Worm (Caenorhabditis elegans) whole organism, late embryonic: ENCODE results near the gene usp-33.

Experiments
- C38D4.7 ChIP-seq: fragments of 200-800 bp; sonication (Bioruptor generic); optimal IDR thresholded peaks from 2 replicates; lab custom pipeline; 2018; ENCODE audit warnings: mild to moderate bottlenecking, missing genetic modification characterization, moderate library complexity, missing compliant biosample characterization
- F13H6.1 ChIP-seq: sonication (generic microtip); optimal IDR thresholded peaks from 2 replicates; lab custom pipeline; 2016; ENCODE audit warnings: missing genetic modification characterization, missing compliant biosample characterization
- K09A11.1 ChIP-seq: sonication (generic microtip); optimal IDR thresholded peaks from 2 replicates; lab custom pipeline; 2017; ENCODE audit warnings: antibody characterized with exemption, mild to moderate bottlenecking, missing genetic modification characterization, missing compliant biosample characterization; ENCODE audit not compliant: insufficient read depth
- T23F11.4 ChIP-seq: fragments of 200-800 bp; sonication (Bioruptor generic); optimal IDR thresholded peaks from 2 replicates; lab custom pipeline; 2018; ENCODE audit warnings: mild to moderate bottlenecking, missing genetic modification characterization, missing compliant biosample characterization
- Y22D7AL.16 ChIP-seq: sonication (generic microtip); optimal IDR thresholded peaks from 2 replicates; lab custom pipeline; 2016; ENCODE audit warnings: missing genetic modification characterization, missing compliant biosample characterization
- ahr-1 ChIP-seq: sonication (generic microtip); optimal IDR thresholded peaks from 2 replicates; lab custom pipeline; 2016; ENCODE audit warnings: missing genetic modification characterization, missing compliant biosample characterization
- ceh-14 ChIP-seq: sonication (generic microtip); optimal IDR thresholded peaks from 2 replicates; lab custom pipeline; 2016; ENCODE audit warnings: missing genotype, missing genetic modification characterization, missing compliant biosample characterization
- ceh-18 ChIP-seq: sonication (generic microtip); optimal IDR thresholded peaks from 2 replicates; lab custom pipeline; 2016; ENCODE audit warnings: missing genetic modification characterization, missing compliant biosample characterization
- ceh-19 ChIP-seq: fragments of 200-800 bp; sonication (Bioruptor generic); optimal IDR thresholded peaks from 2 replicates; lab custom pipeline; 2018; ENCODE audit warnings: mild to moderate bottlenecking, missing genetic modification characterization, missing compliant biosample characterization
- ceh-2 ChIP-seq: sonication (generic microtip); optimal IDR thresholded peaks from 2 replicates; lab custom pipeline; 2016; ENCODE audit warnings: missing genotype, missing genetic modification characterization, missing compliant biosample characterization
- ceh-22 ChIP-seq: sonication (generic microtip); optimal IDR thresholded peaks from 2 replicates; lab custom pipeline; 2017; ENCODE audit warnings: missing biosample characterization, missing genetic modification characterization
- ceh-30 ChIP-seq: fragments of 150-350 bp; optimal IDR thresholded peaks from 2 replicates; lab custom pipeline; 2014; ENCODE audit warnings: missing biosample characterization, missing genetic modification characterization
- ceh-34 ChIP-seq: sonication (generic microtip); optimal IDR thresholded peaks from 2 replicates; lab custom pipeline; 2016; ENCODE audit warnings: mild to moderate bottlenecking, missing genetic modification characterization, missing compliant biosample characterization
- ceh-45 ChIP-seq: fragments of 200-800 bp; sonication (Bioruptor generic); IDR thresholded peaks from 2 replicates; pipeline ENCODE4 v1.3.6; 2022; ENCODE audit warnings: missing genetic modification reagents, missing genetic modification characterization, missing compliant biosample characterization
- ceh-48 ChIP-seq: sonication (generic microtip); optimal IDR thresholded peaks from 2 replicates; lab custom pipeline; 2016; ENCODE audit warnings: missing genetic modification characterization, inconsistent platforms, missing compliant biosample characterization
- ceh-6 ChIP-seq: fragments of 200-800 bp; sonication (Bioruptor generic); optimal IDR thresholded peaks from 2 replicates; lab custom pipeline; 2018; ENCODE audit warnings: mild to moderate bottlenecking, missing genetic modification characterization, missing compliant biosample characterization
- dmd-4 ChIP-seq: sonication (generic microtip); optimal IDR thresholded peaks from 2 replicates; lab custom pipeline; 2016; ENCODE audit warnings: borderline replicate concordance, missing genetic modification characterization, missing compliant biosample characterization
- dve-1 ChIP-seq: sonication (generic microtip); optimal IDR thresholded peaks from 2 replicates; lab custom pipeline; 2017; ENCODE audit warnings: antibody characterized with exemption, mild to moderate bottlenecking, missing genetic modification characterization, missing compliant biosample characterization
- fax-1 ChIP-seq: sonication (generic microtip); optimal IDR thresholded peaks from 2 replicates; lab custom pipeline; 2016; ENCODE audit warnings: missing genotype, missing genetic modification characterization, missing compliant biosample characterization
- fkh-10 ChIP-seq: fragments of 150-350 bp; optimal IDR thresholded peaks from 2 replicates; lab custom pipeline; 2014; ENCODE audit warnings: missing biosample characterization, missing genetic modification reagents, missing genetic modification characterization
- hlh-13 ChIP-seq: fragments of 200-800 bp; sonication (Bioruptor generic); optimal IDR thresholded peaks from 2 replicates; lab custom pipeline; 2018; ENCODE audit warnings: mild to moderate bottlenecking, missing genetic modification characterization, missing compliant biosample characterization
- hlh-15 ChIP-seq: sonication (generic microtip); optimal IDR thresholded peaks from 2 replicates; lab custom pipeline; 2016; ENCODE audit warnings: missing genetic modification characterization, missing compliant biosample characterization
- hlh-30 ChIP-seq: sonication (generic microtip); optimal IDR thresholded peaks from 2 replicates; lab custom pipeline; 2017; ENCODE audit warnings: antibody characterized with exemption, missing genetic modification characterization, missing compliant biosample characterization; ENCODE audit not compliant: insufficient read depth
- lim-6 ChIP-seq: sonication (generic microtip); optimal IDR thresholded peaks from 2 replicates; lab custom pipeline; 2016; ENCODE audit warnings: missing genetic modification characterization, missing compliant biosample characterization
- lin-11 ChIP-seq: fragments of 200-800 bp; sonication (Bioruptor generic); optimal IDR thresholded peaks from 2 replicates; lab custom pipeline; 2018; ENCODE audit warnings: mild to moderate bottlenecking, missing genetic modification characterization, missing compliant biosample characterization
- madf-2 ChIP-seq: sonication (generic microtip); optimal IDR thresholded peaks from 2 replicates; lab custom pipeline; 2017; ENCODE audit warnings: missing genetic modification characterization, missing compliant biosample characterization
- mec-3 ChIP-seq: sonication (generic microtip); optimal IDR thresholded peaks from 2 replicates; lab custom pipeline; 2016; ENCODE audit warnings: borderline replicate concordance, missing genetic modification characterization, missing compliant biosample characterization
- nfya-1 ChIP-seq: sonication (generic microtip); optimal IDR thresholded peaks from 2 replicates; lab custom pipeline; 2017; ENCODE audit warnings: missing genetic modification characterization, mild to moderate bottlenecking, missing compliant biosample characterization, antibody characterized with exemption, moderate library complexity
- nhr-11 ChIP-seq: fragments of 150-350 bp; optimal IDR thresholded peaks from 2 replicates; lab custom pipeline; 2014; ENCODE audit warnings: missing biosample characterization, missing genetic modification characterization
- nhr-232 ChIP-seq: sonication (generic microtip); optimal IDR thresholded peaks from 2 replicates; lab custom pipeline; 2016; ENCODE audit warnings: missing genetic modification characterization, missing compliant biosample characterization
- npax-4 ChIP-seq: sonication (generic microtip); optimal IDR thresholded peaks from 2 replicates; lab custom pipeline; 2016; ENCODE audit warnings: missing genetic modification characterization, missing compliant biosample characterization
- odd-2 ChIP-seq: sonication (generic microtip); optimal IDR thresholded peaks from 2 replicates; lab custom pipeline; 2017; ENCODE audit warnings: antibody characterized with exemption, mild to moderate bottlenecking, missing genetic modification characterization, missing compliant biosample characterization
- pat-9 ChIP-seq: fragments of 200-800 bp; sonication (Bioruptor generic); optimal IDR thresholded peaks from 2 replicates; lab custom pipeline; 2018; ENCODE audit warnings: mild to moderate bottlenecking, missing genetic modification characterization, moderate library complexity, missing compliant biosample characterization
- pha-2 ChIP-seq: sonication (generic microtip); optimal IDR thresholded peaks from 2 replicates; lab custom pipeline; 2017; ENCODE audit warnings: mild to moderate bottlenecking, missing genetic modification characterization, missing compliant biosample characterization
- pros-1 ChIP-seq: fragments of 150-350 bp; optimal IDR thresholded peaks from 2 replicates; lab custom pipeline; 2014; ENCODE audit warnings: missing biosample characterization, missing genetic modification reagents, missing genetic modification characterization
- rnt-1 ChIP-seq: sonication (generic microtip); optimal IDR thresholded peaks from 2 replicates; lab custom pipeline; 2016; ENCODE audit warnings: missing genetic modification characterization, missing compliant biosample characterization
- sox-2 ChIP-seq: fragments of 200-800 bp; sonication (Bioruptor generic); IDR thresholded peaks from 2 replicates; pipeline ENCODE4 v1.3.6; 2022; ENCODE audit warnings: missing genetic modification reagents, missing genetic modification characterization, missing compliant biosample characterization
- syd-9 ChIP-seq: sonication (generic microtip); optimal IDR thresholded peaks from 2 replicates; lab custom pipeline; 2016; ENCODE audit warnings: mild to moderate bottlenecking, missing genetic modification characterization, moderate library complexity, missing compliant biosample characterization
- tbx-2 ChIP-seq: sonication (generic microtip); optimal IDR thresholded peaks from 2 replicates; lab custom pipeline; 2016; ENCODE audit warnings: missing genetic modification characterization, missing compliant biosample characterization
- tbx-7 ChIP-seq: sonication (generic microtip); optimal IDR thresholded peaks from 2 replicates; lab custom pipeline; 2016; ENCODE audit warnings: missing genotype, missing genetic modification characterization, missing compliant biosample characterization
- ttx-3 ChIP-seq: sonication (generic microtip); optimal IDR thresholded peaks from 2 replicates; lab custom pipeline; 2016; ENCODE audit warnings: missing genetic modification reagents, missing genetic modification characterization, missing compliant biosample characterization
- unc-42 ChIP-seq: sonication (generic microtip); optimal IDR thresholded peaks from 2 replicates; lab custom pipeline; 2016; ENCODE audit warnings: missing genotype, missing genetic modification characterization, missing compliant biosample characterization
- unc-55 ChIP-seq: sonication (generic microtip); optimal IDR thresholded peaks from 2 replicates; lab custom pipeline; 2017; ENCODE audit warnings: missing biosample characterization, missing genetic modification reagents, missing genetic modification characterization
- unc-86 ChIP-seq: sonication (generic microtip); optimal IDR thresholded peaks from 2 replicates; lab custom pipeline; 2016; ENCODE audit warnings: missing genetic modification characterization, missing compliant biosample characterization
- zip-5 ChIP-seq: sonication (generic microtip); optimal IDR thresholded peaks from 2 replicates; lab custom pipeline; 2016; ENCODE audit warnings: missing genetic modification characterization, missing compliant biosample characterization

Gene usp-33

ce11 chrX:15617168-15617567 lies 26.0 kb downstream of the usp-33 start:
- TF ChIP-seq ceh-34 (tag; lab: Kevin White, UChicago): peak; percentile 67
- peak; percentile 29 for TF ChIP-seq unc-42 (tag; lab: Kevin White, UChicago)
- no peak for TF ChIP-seq hlh-30 (tag; lab: Kevin White, UChicago)
- no peak for TF ChIP-seq fax-1 (tag; lab: Kevin White, UChicago)

DNA sequence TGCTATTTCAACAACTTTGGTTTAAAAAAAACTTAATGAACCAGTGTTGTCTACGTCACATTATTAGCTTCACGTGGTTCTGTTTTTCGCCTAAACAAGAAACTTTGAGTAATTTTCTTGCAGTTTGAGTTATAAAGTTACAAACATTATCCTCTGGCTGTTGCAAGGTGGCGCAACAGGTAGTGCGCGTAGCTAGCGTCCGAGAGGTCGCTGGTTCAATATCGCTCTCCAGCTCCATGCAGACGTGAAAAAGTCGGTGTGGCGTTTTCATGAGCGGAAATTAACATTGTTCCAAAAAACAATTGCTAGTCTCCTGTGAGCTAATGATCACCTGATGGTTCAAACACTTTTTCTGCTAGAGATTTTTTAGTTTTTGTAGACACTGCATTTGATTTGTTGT lies 28.1 kb downstream of the usp-33 start:
- TF ChIP-seq F13H6.1 (tag; lab: Kevin White, UChicago): no peak
- TF ChIP-seq Y22D7AL.16: no peak
- TF ChIP-seq K09A11.1 (tag; lab: Kevin White, UChicago): no peak
- no peak for TF ChIP-seq dve-1
- TF ChIP-seq nhr-232: no peak
- TF ChIP-seq nfya-1 (tag; lab: Kevin White, UChicago): no peak
- no peak for TF ChIP-seq tbx-7
- TF ChIP-seq nhr-11 (tag; lab: Kevin White, UChicago): no peak
- no peak for TF ChIP-seq ceh-19 (GFP tag; lab: Kevin White, UChicago)
- no peak for TF ChIP-seq npax-4 (tag; lab: Kevin White, UChicago)

- TF ChIP-seq hlh-30 (tag; lab: Kevin White, UChicago) (no peak), hlh-13 (GFP tag; lab: Kevin White, UChicago) (no peak), mec-3 (tag; lab: Kevin White, UChicago) (no peak), dmd-4 (tag; lab: Kevin White, UChicago) (no peak), ceh-6 (GFP tag; lab: Kevin White, UChicago) (no peak), K09A11.1 (tag; lab: Kevin White, UChicago) (no peak)
Observed at ce11 chrX:15620200-15620599, 29.0 kb downstream of the usp-33 start, which contains the start of gene K09E9.1. Gene K09E9.1 (plus strand): TSS chrX:15620500.

DNA sequence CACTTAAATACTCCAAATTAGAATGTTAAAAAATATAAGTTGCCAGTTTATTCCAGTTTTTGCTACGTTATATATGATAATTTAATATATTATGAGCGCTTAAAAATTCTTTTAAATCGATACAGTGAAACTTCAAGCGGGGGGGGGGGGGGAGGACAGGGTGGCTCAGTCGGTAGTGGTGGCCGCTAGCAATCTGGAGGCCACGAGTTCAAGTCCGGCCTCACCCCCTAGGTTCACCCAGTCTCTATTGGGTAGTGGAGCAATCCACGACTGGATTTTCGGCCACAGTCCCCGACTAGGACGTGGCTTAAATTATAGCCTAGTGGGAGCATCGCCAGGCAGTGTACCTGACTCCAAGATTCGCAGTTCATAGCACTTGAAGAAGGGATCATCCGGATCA lies 29.8 kb downstream of the usp-33 start:
- TF ChIP-seq ceh-19 (GFP tag; lab: Kevin White, UChicago) (no peak), madf-2 (tag; lab: Kevin White, UChicago) (no peak), rnt-1 (tag; lab: Kevin White, UChicago) (no peak), T23F11.4 (GFP tag; lab: Kevin White, UChicago) (no peak), unc-55 (GFP tag; lab: Kevin White, UChicago) (no peak), sox-2 (GFP tag; lab: Robert Waterston, UW) (no peak), tbx-7 (no peak), ttx-3 (tag; lab: Kevin White, UChicago) (no peak), hlh-15 (tag; lab: Kevin White, UChicago) (no peak), ceh-22 (no peak), ahr-1 (no peak), nhr-11 (tag; lab: Kevin White, UChicago) (no peak), ceh-2 (tag; lab: Kevin White, UChicago) (no peak), lim-6 (no peak), ceh-45 (no peak), ceh-14 (tag; lab: Kevin White, UChicago) (no peak)
- TF ChIP-seq, all 69 proteins: peak for 0

DNA sequence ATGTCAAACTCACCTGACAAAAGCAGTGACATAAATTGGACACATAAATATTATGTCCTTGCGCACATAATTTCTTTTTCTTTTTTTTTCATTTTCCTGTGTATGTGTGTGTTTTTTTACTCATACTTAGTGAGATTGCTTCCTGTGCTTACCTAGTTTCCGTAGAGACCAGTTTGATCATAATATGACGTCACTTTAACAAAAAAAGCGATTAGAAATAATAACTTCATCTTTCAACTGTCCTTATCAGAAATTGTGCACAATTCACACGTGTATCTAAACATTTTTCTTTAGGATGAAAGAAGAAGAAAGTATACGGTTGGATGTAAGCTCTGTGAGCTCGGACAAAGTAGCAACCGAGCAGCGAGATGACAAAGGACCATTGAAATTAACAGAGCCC lies 30.9 kb downstream of the usp-33 start:
- TF ChIP-seq C38D4.7 (GFP tag; lab: Kevin White, UChicago): no peak
- TF ChIP-seq syd-9 (tag; lab: Kevin White, UChicago): no peak
- no peak for TF ChIP-seq zip-5 (tag; lab: Kevin White, UChicago)
- no peak for TF ChIP-seq pat-9 (tag; lab: Kevin White, UChicago)
- no peak for TF ChIP-seq pros-1 (tag; lab: Kevin White, UChicago)
- no peak for TF ChIP-seq pha-2 (tag; lab: Kevin White, UChicago)
- no peak for TF ChIP-seq unc-86
- no peak for TF ChIP-seq ceh-18
- no peak for TF ChIP-seq lin-11 (tag; lab: Kevin White, UChicago)
- no peak for TF ChIP-seq ceh-34 (tag; lab: Kevin White, UChicago)
- TF ChIP-seq ceh-48: no peak
- TF ChIP-seq tbx-2 (tag; lab: Kevin White, UChicago): no peak
- TF ChIP-seq fkh-10 (GFP tag; lab: Kevin White, UChicago): no peak
- no peak for TF ChIP-seq ceh-19 (GFP tag; lab: Kevin White, UChicago)
- no peak for TF ChIP-seq ceh-30 (tag; lab: Kevin White, UChicago)
- TF ChIP-seq odd-2: no peak
- TF ChIP-seq nhr-232: no peak
